Worm (Caenorhabditis elegans): ENCODE results near the gene F56D6.14.

The F56D6.14 gene

ce11 chrIV:3962584-3962983 lies 45.1 kb downstream of the F56D6.14 start, which contains the start of gene Y46C8AM.1:
Gene Y46C8AM.1, plus strand, starts transcription at chrIV:3962884.
- no peak for TF ChIP-seq lin-11 (tag; optimal IDR thresholded peaks at IDR 0.05)
- TF ChIP-seq nhr-12 (tag; optimal IDR thresholded peaks at IDR 0.05), result no peak
- TF ChIP-seq peb-1 (tag; optimal IDR thresholded peaks at IDR 0.05), result no peak
- TF ChIP-seq elt-1 (tag; optimal IDR thresholded peaks at IDR 0.05), result no peak
- TF ChIP-seq fos-1 (tag; optimal IDR thresholded peaks at IDR 0.05), result no peak
- TF ChIP-seq ceh-16 (tag; optimal IDR thresholded peaks at IDR 0.05), result no peak
- TF ChIP-seq skn-1 (tag; optimal IDR thresholded peaks at IDR 0.05), result no peak

DNA sequence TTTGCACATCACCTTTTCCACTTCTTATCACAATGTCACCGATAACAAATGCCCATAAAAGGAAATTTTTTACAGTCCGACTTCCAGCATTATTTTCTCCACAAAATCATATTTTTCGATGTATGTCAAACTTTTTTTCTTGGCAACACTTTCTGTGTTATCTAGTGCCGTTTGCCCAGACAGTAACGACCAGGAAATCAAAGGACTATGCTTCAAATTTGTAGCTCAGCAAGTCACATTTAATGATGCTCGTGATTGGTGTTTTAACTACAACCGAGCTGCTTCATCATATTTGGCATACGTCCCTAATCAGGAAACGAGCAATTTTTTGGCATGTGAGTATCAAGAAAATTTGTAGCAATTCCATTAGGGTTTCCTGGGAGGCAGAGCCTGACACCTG lies 46.0 kb downstream of the F56D6.14 start:
- TF ChIP-seq mdl-1 (tag; optimal IDR thresholded peaks at IDR 0.05) (no peak), egl-27 (tag; optimal IDR thresholded peaks at IDR 0.05) (no peak), nhr-25 (tag; optimal IDR thresholded peaks at IDR 0.05) (no peak), nhr-237 (tag; optimal IDR thresholded peaks at IDR 0.05) (no peak), nhr-6 (tag; optimal IDR thresholded peaks at IDR 0.05) (no peak), ztf-4 (tag; optimal IDR thresholded peaks at IDR 0.05) (no peak), nhr-129 (tag; optimal IDR thresholded peaks at IDR 0.05) (no peak), sma-3 (GFP tag; optimal IDR thresholded peaks at IDR 0.05) (no peak), nhr-10 (tag; optimal IDR thresholded peaks at IDR 0.05) (no peak), C34F6.9 (tag; optimal IDR thresholded peaks at IDR 0.05) (no peak), ztf-1 (GFP tag; conservative IDR thresholded peaks at IDR 0.05) (no peak), nhr-21 (tag; optimal IDR thresholded peaks at IDR 0.05) (no peak), ztf-11 (tag; optimal IDR thresholded peaks at IDR 0.05) (no peak)

DNA sequence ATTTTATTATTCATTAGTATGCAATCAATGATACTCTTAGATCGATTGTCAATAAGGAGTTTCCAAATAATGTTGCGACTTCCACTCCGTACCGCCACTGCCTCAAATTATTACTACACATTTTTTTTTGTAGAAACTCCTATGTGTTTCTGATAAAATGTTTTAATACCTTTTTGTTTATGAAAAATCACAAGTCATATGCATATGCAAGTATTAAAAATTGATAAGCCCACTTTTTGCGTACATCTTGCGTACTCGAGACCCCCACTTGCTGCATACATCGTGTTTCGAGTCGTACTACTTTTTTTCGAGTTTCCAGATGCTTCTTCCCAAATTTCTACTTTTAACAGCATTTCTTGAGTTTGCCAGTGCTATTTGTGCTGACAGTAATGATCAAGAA lies 47.5 kb downstream of the F56D6.14 start, which contains the start of gene clec-76:
Gene clec-76 (plus strand): TSS at position 234 of the 400 bp plus-strand sequence.
- TF ChIP-seq fos-1 (tag; optimal IDR thresholded peaks at IDR 0.05), result peak; percentile 41
- no peak for TF ChIP-seq sem-4 (tag; optimal IDR thresholded peaks at IDR 0.05)
- no peak for TF ChIP-seq mbf-1 (tag; optimal IDR thresholded peaks at IDR 0.05)
- no peak for TF ChIP-seq ZK546.5 (tag; optimal IDR thresholded peaks at IDR 0.05)
- no peak for TF ChIP-seq nhr-25 (tag; optimal IDR thresholded peaks at IDR 0.05)
- TF ChIP-seq sma-9 (GFP tag; optimal IDR thresholded peaks at IDR 0.05), result peak; percentile 52
- TF ChIP-seq sma-9 (tag; optimal IDR thresholded peaks at IDR 0.05), result no peak
- TF ChIP-seq alr-1 (tag; optimal IDR thresholded peaks at IDR 0.05), result no peak
- no peak for TF ChIP-seq nhr-77 (tag; optimal IDR thresholded peaks at IDR 0.05)

Data from whole organism, L2 larva.